Fruit fly (Drosophila melanogaster): ENCODE results near the gene msl-2.

Gene msl-2

dm6 chr2L:3439502-3439901 is 26.4 kb downstream of the msl-2 start (continued):
- TF ChIP-seq GATAe (GFP tag; conservative IDR thresholded peaks at IDR 0.05) (no peak), CG17802 (tag; optimal IDR thresholded peaks at IDR 0.05) (no peak), CG30431 (GFP tag; optimal IDR thresholded peaks at IDR 0.05) (no peak), Deaf1 (tag; optimal IDR thresholded peaks at IDR 0.05) (no peak), CG1603 (tag; optimal IDR thresholded peaks at IDR 0.05) (no peak), D (optimal IDR thresholded peaks at IDR 0.05) (no peak), D (GFP tag; optimal IDR thresholded peaks at IDR 0.05) (peak; percentile 11), Dll (GFP tag; IDR thresholded peaks at IDR 0.05; ENCODE audit: partially characterized antibody) (no peak), bcd (GFP tag; optimal IDR thresholded peaks at IDR 0.05) (no peak), nmo (GFP tag; optimal IDR thresholded peaks at IDR 0.05) (peak; percentile 52), CG12219 (GFP tag; optimal IDR thresholded peaks at IDR 0.05) (no peak), CG2889 (GFP tag; IDR thresholded peaks at IDR 0.05) (no peak), Vsx1 (GFP tag; optimal IDR thresholded peaks at IDR 0.05) (no peak), Kr (GFP tag; optimal IDR thresholded peaks at IDR 0.05) (no peak), bsh (GFP tag; optimal IDR thresholded peaks at IDR 0.05) (peak in 1 of 2 experiments; percentile 54), CG9609 (GFP tag; optimal IDR thresholded peaks at IDR 0.05) (no peak), CG15601 (tag; optimal IDR thresholded peaks at IDR 0.05) (peak; percentile 64), lab (GFP tag; optimal IDR thresholded peaks at IDR 0.05) (no peak), Neu2 (GFP tag; optimal IDR thresholded peaks at IDR 0.05; ENCODE audit: borderline replicate concordance) (no peak), Asciz (GFP tag; optimal IDR thresholded peaks at IDR 0.05) (no peak), Ravus (GFP tag; IDR thresholded peaks at IDR 0.05) (no peak), wek (GFP tag; optimal IDR thresholded peaks at IDR 0.05) (no peak), BtbVII (GFP tag; optimal IDR thresholded peaks at IDR 0.05) (no peak), CG34422 (GFP tag; IDR thresholded peaks at IDR 0.05) (no peak), ind (GFP tag; optimal IDR thresholded peaks at IDR 0.05) (no peak), rib (GFP tag; IDR thresholded peaks at IDR 0.05) (no peak), lilli (GFP tag; optimal IDR thresholded peaks at IDR 0.05) (no peak), dpn (GFP tag; optimal IDR thresholded peaks at IDR 0.05) (no peak), unc-4 (GFP tag; IDR thresholded peaks at IDR 0.05; ENCODE audit: partially characterized antibody) (no peak), pum (GFP tag; optimal IDR thresholded peaks at IDR 0.05) (no peak), Gsc (GFP tag; IDR thresholded peaks at IDR 0.05) (no peak), CG7745 (tag; optimal IDR thresholded peaks at IDR 0.05) (no peak), CG7928 (GFP tag; optimal IDR thresholded peaks at IDR 0.05) (no peak), CG9876 (GFP tag; optimal IDR thresholded peaks at IDR 0.05) (no peak), CG9437 (GFP tag; optimal IDR thresholded peaks at IDR 0.05) (peak; percentile 10), bab2 (GFP tag; optimal IDR thresholded peaks at IDR 0.05) (no peak), Spps (tag; optimal IDR thresholded peaks at IDR 0.05) (peak; percentile 42), Hsf (GFP tag; optimal IDR thresholded peaks at IDR 0.05) (no peak), CG11560 (tag; IDR thresholded peaks at IDR 0.05) (no peak), Oli (tag; optimal IDR thresholded peaks at IDR 0.05) (no peak), C15 (GFP tag; IDR thresholded peaks at IDR 0.05) (no peak), Bgb (GFP tag; IDR thresholded peaks at IDR 0.05; ENCODE audit: partially characterized antibody) (no peak), B-H2 (GFP tag; optimal IDR thresholded peaks at IDR 0.05) (no peak), CG6765 (GFP tag; optimal IDR thresholded peaks at IDR 0.05) (no peak), CG10979 (tag; optimal IDR thresholded peaks at IDR 0.05) (peak; percentile 63), fru (optimal IDR thresholded peaks at IDR 0.05) (no peak), sug (tag; optimal IDR thresholded peaks at IDR 0.05) (no peak), CG2678 (tag; optimal IDR thresholded peaks at IDR 0.05) (peak; percentile 27), usp (GFP tag; optimal IDR thresholded peaks at IDR 0.05) (no peak), hth (optimal IDR thresholded peaks at IDR 0.05) (no peak), CG16779 (GFP tag; IDR thresholded peaks at IDR 0.05) (no peak), Hr39 (optimal IDR thresholded peaks at IDR 0.05) (no peak), CTCF (GFP tag; optimal IDR thresholded peaks at IDR 0.05) (no peak)
